Worm (Caenorhabditis elegans): ENCODE results near the gene C35C5.8.

- TF ChIP-seq lsy-2 (tag; optimal IDR thresholded peaks at IDR 0.05) (no peak), unc-120 (tag; optimal IDR thresholded peaks at IDR 0.05; ENCODE audit: poor library complexity, severe bottlenecking) (no peak), elt-3 (tag; optimal IDR thresholded peaks at IDR 0.05) (no peak), nhr-2 (tag; optimal IDR thresholded peaks at IDR 0.05) (no peak), pha-4 (tag; optimal IDR thresholded peaks at IDR 0.05) (no peak), nhr-237 (tag; optimal IDR thresholded peaks at IDR 0.05) (no peak), unc-62 (GFP tag; optimal IDR thresholded peaks at IDR 0.05) (no peak), ces-1 (GFP tag; optimal IDR thresholded peaks at IDR 0.05) (no peak), lin-13 (tag; optimal IDR thresholded peaks at IDR 0.05) (no peak)
These were observed 27.2 kb downstream of the C35C5.8 start, which contains the start of gene lev-8 for ce11 chrX:11560615-11561014.

All from whole organism, mixed stage, embryonic.